Fruit fly (Drosophila melanogaster) Kc167 (cell line): Measurements from ENCODE around the gene Acp26Ab.

Source experiments
- Myc ChIP-seq: fragments of >200 bp; optimal IDR thresholded peaks from 2 replicates; lab custom pipeline; 2017; ENCODE audit warnings: missing external identifiers
- h ChIP-seq: fragments of >200 bp; optimal IDR thresholded peaks from 3 replicates; lab custom pipeline; 2018; ENCODE audit warnings: missing external identifiers
- insv ChIP-seq: fragments of >200 bp; optimal IDR thresholded peaks from 3 replicates; lab custom pipeline; 2018; ENCODE audit warnings: missing external identifiers
- psq ChIP-seq: fragments of >200 bp; optimal IDR thresholded peaks from 2 replicates; lab custom pipeline; 2017; ENCODE audit warnings: missing external identifiers

dm6 chr2L:5899170-5899708 is 6.6 kb upstream of the Acp26Ab start:
- TF ChIP-seq insv (lab: Kevin White, UChicago) (no peak), Myc (lab: Kevin White, UChicago) (no peak), psq (lab: Kevin White, UChicago) (no peak), h (lab: Kevin White, UChicago) (no peak)
